Worm (Caenorhabditis elegans): Measurements from ENCODE around the gene npr-39.

Gene npr-39

DNA sequence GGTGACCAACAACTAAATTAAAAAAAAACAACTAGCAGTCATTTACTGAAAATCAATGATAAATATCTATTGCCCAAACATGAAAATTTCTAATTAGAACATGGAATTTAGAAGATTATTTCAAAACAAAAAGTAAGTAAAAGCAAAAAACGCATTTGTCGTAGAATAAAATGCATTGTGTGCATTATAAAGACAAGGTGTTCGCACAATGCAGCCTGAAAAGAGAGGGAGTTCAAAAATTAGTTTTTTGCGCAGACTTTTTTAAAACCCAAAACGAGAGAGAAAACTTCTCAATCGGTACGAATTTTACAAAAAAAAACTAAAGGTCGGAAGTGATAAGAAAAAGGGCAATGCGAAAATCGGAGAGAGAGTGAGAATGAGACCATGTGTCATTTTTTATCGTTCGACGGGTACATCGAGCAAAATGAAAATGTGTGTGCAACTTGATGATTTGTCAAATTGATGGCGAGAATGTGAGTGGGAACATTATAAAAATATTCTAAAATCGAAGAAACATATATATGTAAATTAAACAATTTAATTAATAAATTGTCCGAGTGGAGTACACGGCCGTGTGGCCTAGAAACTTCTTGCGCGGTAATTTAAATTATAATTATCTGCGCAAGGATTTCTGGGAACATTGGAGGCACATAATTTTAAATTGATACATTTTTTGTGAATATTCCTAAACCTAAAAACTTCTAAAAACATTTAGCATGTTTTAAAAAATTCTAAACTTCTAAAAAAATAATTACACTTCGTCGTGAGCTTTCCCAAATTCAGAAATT lies 35.3 kb upstream of the npr-39 start (continued):
- no peak for TF ChIP-seq hlh-26 (GFP tag; conservative IDR thresholded peaks at IDR 0.05)
- TF ChIP-seq atf-7 (tag; optimal IDR thresholded peaks at IDR 0.05), result no peak
- TF ChIP-seq bed-1 (GFP tag; IDR thresholded peaks at IDR 0.05), result no peak
- TF ChIP-seq egl-44 (GFP tag; IDR thresholded peaks at IDR 0.05), result no peak
- TF ChIP-seq F37B4.10 (GFP tag; IDR thresholded peaks at IDR 0.05), result no peak
- no peak for TF ChIP-seq aptf-2 (GFP tag; conservative IDR thresholded peaks at IDR 0.05)
- TF ChIP-seq sptf-2 (GFP tag; optimal IDR thresholded peaks at IDR 0.05), result no peak
- TF ChIP-seq somi-1 (GFP tag; optimal IDR thresholded peaks at IDR 0.05), result no peak
- no peak for TF ChIP-seq mel-28 (tag; optimal IDR thresholded peaks at IDR 0.05; ENCODE audit: borderline replicate concordance)
- TF ChIP-seq lin-54 (GFP tag; optimal IDR thresholded peaks at IDR 0.05), result peak; percentile 66
- no peak for TF ChIP-seq ceh-91 (GFP tag; IDR thresholded peaks at IDR 0.05)
- no peak for TF ChIP-seq aptf-3 (GFP tag; IDR thresholded peaks at IDR 0.05)
- TF ChIP-seq chd-7 (tag; optimal IDR thresholded peaks at IDR 0.05), result no peak
- TF ChIP-seq Y56A3A.18 (GFP tag; IDR thresholded peaks at IDR 0.05), result no peak
- no peak for TF ChIP-seq rcor-1 (GFP tag; IDR thresholded peaks at IDR 0.05)
- TF ChIP-seq nfya-2 (GFP tag; IDR thresholded peaks at IDR 0.05), result no peak
- TF ChIP-seq xnd-1 (tag; optimal IDR thresholded peaks at IDR 0.05), result no peak
- no peak for TF ChIP-seq die-1 (tag; optimal IDR thresholded peaks at IDR 0.05)

DNA sequence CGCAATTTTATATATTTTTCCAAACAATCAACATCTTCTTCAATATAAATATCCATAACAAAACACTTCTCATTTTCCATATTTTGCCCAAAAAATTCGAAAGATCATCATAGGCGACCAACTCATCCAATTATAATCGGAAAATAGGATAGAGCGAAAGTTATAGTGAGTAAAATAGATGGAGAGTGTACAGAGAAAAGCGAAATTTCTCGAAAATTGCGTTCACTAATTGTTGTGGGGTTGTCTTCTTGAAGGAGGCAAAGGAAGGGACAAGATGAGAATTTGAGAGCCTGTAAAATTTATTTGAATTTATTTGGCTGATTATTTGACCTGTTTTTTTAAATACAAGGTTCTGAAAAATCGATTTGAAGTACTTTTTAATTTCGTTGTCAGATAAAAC lies 31.3 kb upstream of the npr-39 start:
- TF ChIP-seq egrh-3 (GFP tag; IDR thresholded peaks at IDR 0.05) (no peak), Y53F4B.3 (GFP tag; IDR thresholded peaks at IDR 0.05) (no peak), Y53G8AR.9 (GFP tag; conservative IDR thresholded peaks at IDR 0.05) (no peak), C17E4.6 (GFP tag; IDR thresholded peaks at IDR 0.05) (no peak), mcd-1 (GFP tag; IDR thresholded peaks at IDR 0.05) (no peak), cebp-1 (GFP tag; IDR thresholded peaks at IDR 0.05) (no peak), cebp-1 (tag; optimal IDR thresholded peaks at IDR 0.05) (no peak), ztf-25 (GFP tag; IDR thresholded peaks at IDR 0.05) (no peak), efl-1 (GFP tag; optimal IDR thresholded peaks at IDR 0.05) (no peak), attf-3 (GFP tag; conservative IDR thresholded peaks at IDR 0.05) (no peak), Y67H2A.10 (GFP tag; conservative IDR thresholded peaks at IDR 0.05) (no peak)

DNA sequence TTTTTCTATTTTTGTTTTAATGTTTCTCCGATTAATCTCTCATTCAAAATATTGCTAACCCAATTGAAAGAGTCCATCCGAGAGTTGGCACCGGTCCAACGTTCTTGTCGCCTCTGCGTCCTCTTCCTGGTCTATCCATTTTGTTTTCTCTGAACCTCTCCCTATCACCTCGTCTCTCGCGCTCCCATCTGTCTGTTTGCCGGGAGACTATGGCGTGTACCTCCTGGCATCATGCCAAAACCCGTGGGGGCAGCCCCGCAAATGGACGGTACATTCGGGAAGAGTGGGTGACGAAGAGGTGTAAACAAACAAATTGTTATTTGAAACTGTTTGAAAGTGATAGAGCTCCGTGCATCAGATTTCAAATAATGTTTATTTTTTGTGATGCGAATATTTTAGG lies 30.6 kb upstream of the npr-39 start, which contains the start of gene T06E8.2:
Gene T06E8.2, minus strand, starts transcription at position 139 of the 400 bp plus-strand sequence.
- TF ChIP-seq lsl-1 (GFP tag; optimal IDR thresholded peaks at IDR 0.05), result no peak
- TF ChIP-seq tbp1 (GFP tag; optimal IDR thresholded peaks at IDR 0.05), result no peak
- no peak for TF ChIP-seq F22D6.2 (tag; optimal IDR thresholded peaks at IDR 0.05)
- no peak for TF ChIP-seq Y95B8A.8 (GFP tag; IDR thresholded peaks at IDR 0.05)
- peak; percentile 26 for TF ChIP-seq lin-40 (tag; optimal IDR thresholded peaks at IDR 0.05)
- TF ChIP-seq zim-3 (tag; optimal IDR thresholded peaks at IDR 0.05), result no peak
- TF ChIP-seq F52B5.7 (tag; optimal IDR thresholded peaks at IDR 0.05), result no peak
- TF ChIP-seq unc-130 (GFP tag; optimal IDR thresholded peaks at IDR 0.05), result no peak
- no peak for TF ChIP-seq dpl-1 (GFP tag; optimal IDR thresholded peaks at IDR 0.05)
- TF ChIP-seq ccch-3 (GFP tag; optimal IDR thresholded peaks at IDR 0.05), result no peak
- TF ChIP-seq chd-7 (tag; optimal IDR thresholded peaks at IDR 0.05), result peak; percentile 52
- TF ChIP-seq C06A6.2 (GFP tag; conservative IDR thresholded peaks at IDR 0.05), result no peak
- TF ChIP-seq attf-6 (GFP tag; IDR thresholded peaks at IDR 0.05), result no peak
- no peak for TF ChIP-seq pbrm-1 (GFP tag; IDR thresholded peaks at IDR 0.05)
- TF ChIP-seq ceh-40 (GFP tag; IDR thresholded peaks at IDR 0.05), result no peak
- no peak for TF ChIP-seq tlf-1 (GFP tag; optimal IDR thresholded peaks at IDR 0.05)
- TF ChIP-seq mcd-1 (GFP tag; IDR thresholded peaks at IDR 0.05), result no peak
- no peak for TF ChIP-seq B0019.2 (GFP tag; conservative IDR thresholded peaks at IDR 0.05)
- TF ChIP-seq dpff-1 (tag; optimal IDR thresholded peaks at IDR 0.05), result no peak
- TF ChIP-seq snpc-1.1 (tag; optimal IDR thresholded peaks at IDR 0.05; ENCODE audit: insufficient read depth), result no peak
- peak; percentile 61; the same call in 1 of the 2 replicates for TF ChIP-seq hmg-1.2 (GFP tag; IDR thresholded peaks at IDR 0.05)

Data from whole organism, young adult.